Worm (Caenorhabditis elegans) whole organism, L2 larva: ENCODE results near the gene ins-10.

Source experiments
- nhr-77 ChIP-seq: fragments of 150-350 bp; optimal IDR thresholded peaks from 2 replicates; lab custom pipeline; 2014; ENCODE audit warnings: missing biosample characterization, missing genetic modification characterization
- peb-1 ChIP-seq: fragments of 150-350 bp; optimal IDR thresholded peaks from 2 replicates; lab custom pipeline; 2014; ENCODE audit warnings: missing biosample characterization, missing genetic modification characterization

ce11 chrV:14067816-14068296, 34.1 kb downstream of the ins-10 start, which contains the start of gene D1086.17:
- TF ChIP-seq nhr-77 (tag; lab: Kevin White, UChicago) (no peak), peb-1 (tag; lab: Kevin White, UChicago) (no peak)
